Fruit fly (Drosophila melanogaster) whole organism, embryonic: ENCODE results near the gene CG11342.
A peak's percentile ranks its signal among the peaks of the same experiment; 100 is the strongest.

ENCODE experiments used
- Asciz ChIP-seq: fragments of 200-800 bp; sonication (Bioruptor generic); optimal IDR thresholded peaks from 2 replicates; lab custom pipeline; 2017; ENCODE audit warnings: missing biosample characterization, mild to moderate bottlenecking, missing genetic modification characterization, missing genetic modification reagents
- Blimp-1 ChIP-seq: fragments of 200-800 bp; sonication (Bioruptor generic); optimal IDR thresholded peaks from 3 replicates; lab custom pipeline; 2018; ENCODE audit warnings: missing biosample characterization, missing genetic modification characterization, mild to moderate bottlenecking, moderate library complexity, missing genetic modification reagents
- C15 ChIP-seq: fragments of 200-800 bp; sonication (Bioruptor generic); IDR thresholded peaks from 3 replicates; pipeline ENCODE4 v1.3.6; 2022; ENCODE audit warnings: missing biosample characterization, missing genetic modification characterization
- CG1024 ChIP-seq: fragments of 200-800 bp; sonication (Bioruptor generic); IDR thresholded peaks from 2 replicates; pipeline ENCODE4 v1.3.6; 2022; ENCODE audit warnings: missing biosample characterization, missing genetic modification characterization
- CG10431 ChIP-seq: fragments of 200-800 bp; sonication (Bioruptor generic); optimal IDR thresholded peaks from 3 replicates; lab custom pipeline; 2018; ENCODE audit warnings: missing biosample characterization, mild to moderate bottlenecking, missing genetic modification characterization
- CG10462 ChIP-seq: fragments of 200-800 bp; sonication (Bioruptor generic); optimal IDR thresholded peaks from 2 replicates; lab custom pipeline; 2016; ENCODE audit warnings: missing biosample characterization, missing genetic modification characterization
- CG10959 ChIP-seq: fragments of 200-800 bp; sonication (Bioruptor generic); IDR thresholded peaks from 2 replicates; pipeline ENCODE4 v1.3.6; 2022; ENCODE audit warnings: missing biosample characterization, missing genetic modification characterization
- CG12744 ChIP-seq: fragments of 200-800 bp; sonication (Bioruptor generic); optimal IDR thresholded peaks from 2 replicates; lab custom pipeline; 2016; ENCODE audit warnings: missing biosample characterization, missing genetic modification characterization
- CG13123 ChIP-seq: fragments of 200-800 bp; sonication (Bioruptor generic); optimal IDR thresholded peaks from 2 replicates; lab custom pipeline; 2016; ENCODE audit warnings: missing biosample characterization, missing genetic modification characterization
- CG13775 ChIP-seq: fragments of 200-800 bp; sonication (Bioruptor generic); optimal IDR thresholded peaks from 3 replicates; lab custom pipeline; 2017; ENCODE audit warnings: missing biosample characterization, mild to moderate bottlenecking, missing genetic modification characterization
- CG15696 ChIP-seq: fragments of 200-800 bp; sonication (Bioruptor generic); optimal IDR thresholded peaks from 2 replicates; lab custom pipeline; 2019; ENCODE audit warnings: missing biosample characterization, mild to moderate bottlenecking, missing genetic modification characterization, moderate library complexity
- CG17568 ChIP-seq: fragments of 200-800 bp; sonication (Bioruptor generic); optimal IDR thresholded peaks from 2 replicates; lab custom pipeline; 2018; ENCODE audit warnings: missing biosample characterization, mild to moderate bottlenecking, missing genetic modification characterization, moderate library complexity
- CG1832 ChIP-seq: fragments of 200-800 bp; sonication (Bioruptor generic); optimal IDR thresholded peaks from 2 replicates; lab custom pipeline; 2017; ENCODE audit warnings: missing biosample characterization, mild to moderate bottlenecking, missing genetic modification characterization, inconsistent platforms
- CG18599 ChIP-seq: fragments of 200-800 bp; sonication (Bioruptor generic); optimal IDR thresholded peaks from 3 replicates; lab custom pipeline; 2017; ENCODE audit warnings: missing biosample characterization, missing genetic modification characterization, mild to moderate bottlenecking, moderate library complexity, missing genetic modification reagents
- CG18619 ChIP-seq: fragments of 200-800 bp; sonication (Bioruptor generic); optimal IDR thresholded peaks from 3 replicates; lab custom pipeline; 2017; ENCODE audit warnings: missing biosample characterization, mild to moderate bottlenecking, missing genetic modification characterization
- CG2875 ChIP-seq: fragments of 200-800 bp; sonication (Bioruptor generic); optimal IDR thresholded peaks from 2 replicates; lab custom pipeline; 2017; ENCODE audit warnings: missing biosample characterization, mild to moderate bottlenecking, missing genetic modification characterization, missing genetic modification reagents
- CG4328 ChIP-seq: fragments of 200-800 bp; sonication (Bioruptor generic); optimal IDR thresholded peaks from 3 replicates; lab custom pipeline; 2017; ENCODE audit warnings: missing biosample characterization, missing genetic modification reagents, missing genetic modification characterization
- CG4424 ChIP-seq: fragments of 200-800 bp; sonication (Bioruptor generic); optimal IDR thresholded peaks from 3 replicates; lab custom pipeline; 2016; ENCODE audit warnings: missing biosample characterization, missing genetic modification characterization
- CG4854 ChIP-seq: fragments of 200-800 bp; sonication (Bioruptor generic); optimal IDR thresholded peaks from 2 replicates; lab custom pipeline; 2016; ENCODE audit warnings: missing biosample characterization, missing genetic modification characterization, inconsistent platforms
- CG5245 ChIP-seq: fragments of 200-800 bp; sonication (Bioruptor generic); optimal IDR thresholded peaks from 3 replicates; lab custom pipeline; 2016; ENCODE audit warnings: missing biosample characterization, missing genetic modification characterization
- Camta ChIP-seq: fragments of 200-800 bp; sonication (Bioruptor generic); optimal IDR thresholded peaks from 2 replicates; lab custom pipeline; 2016; ENCODE audit warnings: missing biosample characterization, missing genetic modification characterization
- Chrac-16 ChIP-seq: fragments of 200-800 bp; sonication (Bioruptor generic); optimal IDR thresholded peaks from 3 replicates; lab custom pipeline; 2016; ENCODE audit warnings: missing biosample characterization, missing genetic modification characterization
- D19A ChIP-seq: fragments of 200-800 bp; optimal IDR thresholded peaks from 3 replicates; lab custom pipeline; 2019; ENCODE audit warnings: missing biosample characterization, mild to moderate bottlenecking, missing genetic modification characterization, moderate library complexity
- D19B ChIP-seq: fragments of 200-800 bp; sonication (Bioruptor generic); optimal IDR thresholded peaks from 2 replicates; lab custom pipeline; 2017; ENCODE audit warnings: missing biosample characterization, mild to moderate bottlenecking, missing genetic modification characterization
- Dek ChIP-seq: fragments of 200-800 bp; sonication (Bioruptor generic); optimal IDR thresholded peaks from 3 replicates; lab custom pipeline; 2019; ENCODE audit warnings: missing biosample characterization, mild to moderate bottlenecking, missing genetic modification characterization, moderate library complexity
- Doc3 ChIP-seq: fragments of 200-800 bp; sonication (Bioruptor generic); IDR thresholded peaks from 3 replicates; pipeline ENCODE4 v1.3.6; 2022; ENCODE audit warnings: missing biosample characterization, missing genetic modification characterization; ENCODE audit not compliant: partially characterized antibody
- Drgx ChIP-seq: fragments of 200-800 bp; sonication (Bioruptor generic); IDR thresholded peaks from 2 replicates; pipeline ENCODE4 v1.3.6; 2022; ENCODE audit warnings: missing biosample characterization, missing genetic modification characterization
- E2f1 ChIP-seq: fragments of 200-800 bp; sonication (Bioruptor generic); IDR thresholded peaks from 2 replicates; pipeline ENCODE4 v1.3.6; 2022; ENCODE audit warnings: missing biosample characterization, missing genetic modification characterization
- Max ChIP-seq: fragments of 200-800 bp; sonication (Bioruptor generic); optimal IDR thresholded peaks from 2 replicates; lab custom pipeline; 2016; ENCODE audit warnings: missing biosample characterization, mild to moderate bottlenecking, missing genetic modification characterization
- Oli ChIP-seq: fragments of 200-800 bp; sonication (Bioruptor generic); optimal IDR thresholded peaks from 2 replicates; lab custom pipeline; 2018; ENCODE audit warnings: missing biosample characterization, mild to moderate bottlenecking, missing genetic modification characterization, moderate library complexity
- Ravus ChIP-seq: fragments of 200-800 bp; sonication (Bioruptor generic); IDR thresholded peaks from 2 replicates; pipeline ENCODE4 v1.3.6; 2022; ENCODE audit warnings: missing biosample characterization, missing genetic modification characterization
- bsh ChIP-seq, 2 experiments: fragments of 200-800 bp; sonication (Bioruptor generic); optimal IDR thresholded peaks; 2 replicates each; lab custom pipeline; 2017 to 2018; ENCODE audit warnings: mild to moderate bottlenecking in 2 of 2, missing biosample characterization in 2 of 2, missing genetic modification characterization in 2 of 2, moderate library complexity in 1 of 2
- crp ChIP-seq, 2 experiments: fragments of 200-800 bp; sonication (Bioruptor generic); optimal IDR thresholded peaks; 2 replicates in 1 of 2; 3 replicates in 1 of 2; lab custom pipeline; 2017; ENCODE audit warnings: missing biosample characterization in 2 of 2, missing genetic modification characterization in 2 of 2, mild to moderate bottlenecking in 1 of 2, moderate library complexity in 1 of 2
- danr ChIP-seq: fragments of 200-800 bp; sonication (Bioruptor generic); IDR thresholded peaks from 2 replicates; pipeline ENCODE4 v1.3.6; 2022; ENCODE audit warnings: missing biosample characterization, missing genetic modification characterization
- emc ChIP-seq: fragments of 200-800 bp; sonication (Bioruptor generic); optimal IDR thresholded peaks from 2 replicates; lab custom pipeline; 2016; ENCODE audit warnings: missing biosample characterization, missing genetic modification characterization
- gem ChIP-seq: fragments of 200-800 bp; sonication (Bioruptor generic); optimal IDR thresholded peaks from 2 replicates; lab custom pipeline; 2019; ENCODE audit warnings: missing biosample characterization, mild to moderate bottlenecking, missing genetic modification characterization, moderate library complexity
- grn ChIP-seq: fragments of 200-800 bp; sonication (Bioruptor generic); optimal IDR thresholded peaks from 3 replicates; lab custom pipeline; 2017; ENCODE audit warnings: missing biosample characterization, missing genetic modification characterization
- hth ChIP-seq: fragments of >200 bp; optimal IDR thresholded peaks from 2 replicates; lab custom pipeline; 2017; ENCODE audit warnings: inconsistent platforms
- jing ChIP-seq: fragments of 200-800 bp; sonication (Bioruptor generic); optimal IDR thresholded peaks from 2 replicates; lab custom pipeline; 2018; ENCODE audit warnings: missing biosample characterization, mild to moderate bottlenecking, missing genetic modification characterization
- knrl ChIP-seq: fragments of 200-800 bp; sonication (Bioruptor generic); IDR thresholded peaks from 3 replicates; pipeline ENCODE4 v1.3.6; 2022; ENCODE audit warnings: missing biosample characterization, missing genetic modification characterization; ENCODE audit not compliant: partially characterized antibody
- mirr ChIP-seq: fragments of 200-800 bp; sonication (Bioruptor generic); optimal IDR thresholded peaks from 3 replicates; lab custom pipeline; 2018; ENCODE audit warnings: missing biosample characterization, mild to moderate bottlenecking, missing genetic modification characterization
- odd ChIP-seq: fragments of 200-800 bp; sonication (Bioruptor generic); optimal IDR thresholded peaks from 2 replicates; lab custom pipeline; 2017; ENCODE audit warnings: missing biosample characterization, mild to moderate bottlenecking, missing genetic modification characterization
- pan ChIP-seq, 4 experiments: fragments of >200 bp in 3 of 4; fragments of 200-800 bp in 1 of 4; sonication (Bioruptor generic) in 1 of 4; optimal IDR thresholded peaks in 3 of 4; IDR thresholded peaks in 1 of 4; 2 replicates each; pipeline versions ENCODE4 v1.3.6 to Lab custom; 2017 to 2022; ENCODE audit warnings: missing biosample characterization in 2 of 4, missing genetic modification characterization in 2 of 4, mixed read lengths in 1 of 4
- ranshi ChIP-seq: fragments of 200-800 bp; sonication (Bioruptor generic); IDR thresholded peaks from 2 replicates; pipeline ENCODE4 v1.3.6; 2022; ENCODE audit warnings: missing biosample characterization, missing genetic modification characterization
- schlank ChIP-seq: fragments of 200-800 bp; sonication (Bioruptor generic); optimal IDR thresholded peaks from 2 replicates; lab custom pipeline; 2018; ENCODE audit warnings: missing biosample characterization, mild to moderate bottlenecking, missing genetic modification characterization
- sens ChIP-seq: fragments of 200-800 bp; sonication (Bioruptor generic); peaks from one replicate; lab custom pipeline; 2016; ENCODE audit warnings: missing biosample characterization, missing genetic modification characterization
- slp2 ChIP-seq: fragments of 200-800 bp; sonication (Bioruptor generic); optimal IDR thresholded peaks from 2 replicates; lab custom pipeline; 2016; ENCODE audit warnings: missing biosample characterization, missing genetic modification characterization
- sob ChIP-seq: fragments of 200-800 bp; sonication (Bioruptor generic); IDR thresholded peaks from 2 replicates; pipeline ENCODE4 v1.3.6; 2022; ENCODE audit warnings: missing biosample characterization, missing genetic modification characterization
- stc ChIP-seq: fragments of 200-800 bp; sonication (Bioruptor generic); IDR thresholded peaks from 2 replicates; pipeline ENCODE4 v1.3.6; 2022; ENCODE audit warnings: missing biosample characterization, missing genetic modification characterization
- tll ChIP-seq, 2 experiments: fragments of 200-800 bp in 1 of 2; fragments of >200 bp in 1 of 2; sonication (Bioruptor generic) in 1 of 2; optimal IDR thresholded peaks; 2 replicates each; lab custom pipeline; 2017 to 2019; ENCODE audit warnings: missing biosample characterization in 2 of 2, missing genetic modification characterization in 2 of 2, mild to moderate bottlenecking in 1 of 2, moderate library complexity in 1 of 2
- zfh2 ChIP-seq: fragments of 200-800 bp; sonication (Bioruptor generic); optimal IDR thresholded peaks from 2 replicates; lab custom pipeline; 2016; ENCODE audit warnings: missing biosample characterization, missing genetic modification characterization

The CG11342 gene

DNA sequence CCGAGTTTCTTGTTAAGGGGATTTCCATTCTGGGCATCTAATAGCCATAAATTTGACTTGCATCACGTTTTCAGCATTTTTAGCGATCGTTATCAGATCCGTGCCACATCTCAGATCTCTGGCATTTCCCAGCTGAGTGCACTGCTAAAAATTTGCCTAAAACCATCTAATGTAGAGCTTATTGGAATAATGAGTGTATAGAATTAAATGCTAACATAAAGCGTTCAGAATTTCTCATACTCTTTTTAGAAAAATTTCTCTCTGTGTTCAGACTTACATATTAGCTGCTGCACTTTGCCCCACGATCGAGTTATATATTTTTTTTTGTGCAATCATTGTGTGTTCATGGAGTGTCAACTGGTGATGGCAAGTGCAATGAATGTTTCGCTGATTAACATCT, 40.5 kb upstream of the CG11342 start (continued):
- TF ChIP-seq CG4854 (GFP tag; lab: Kevin White, UChicago) (no peak), Oli (tag; lab: Kevin White, UChicago) (peak; percentile 16), Asciz (GFP tag; lab: Kevin White, UChicago) (no peak), bsh (GFP tag; optimal IDR thresholded peaks at IDR 0.05; lab: Kevin White, UChicago) (peak; percentile 33 to 38), Dek (tag; lab: Kevin White, UChicago) (no peak), Drgx (GFP tag; lab: Robert Waterston, UW) (peak; percentile 52), danr (GFP tag; lab: Robert Waterston, UW) (no peak), ranshi (GFP tag; lab: Robert Waterston, UW) (no peak), D19A (tag; lab: Kevin White, UChicago) (no peak), CG18599 (GFP tag; lab: Kevin White, UChicago) (no peak), tll (GFP tag; optimal IDR thresholded peaks at IDR 0.05; lab: Kevin White, UChicago) (no peak), grn (GFP tag; lab: Kevin White, UChicago) (peak; percentile 42), CG10431 (no peak), crp (GFP tag; optimal IDR thresholded peaks at IDR 0.05; lab: Kevin White, UChicago) (no peak), CG18619 (no peak), E2f1 (GFP tag; lab: Robert Waterston, UW) (no peak), CG13123 (GFP tag; lab: Kevin White, UChicago) (no peak), pan (optimal IDR thresholded peaks at IDR 0.05; lab: Kevin White, UChicago) (no peak), pan (GFP tag; optimal IDR thresholded peaks at IDR 0.05 in 1 of 2, IDR thresholded peaks at IDR 0.05 in 1 of 2) (no peak), CG17568 (GFP tag; lab: Kevin White, UChicago) (no peak), CG10959 (GFP tag; lab: Robert Waterston, UW) (no peak), D19B (no peak), CG13775 (GFP tag; lab: Kevin White, UChicago) (peak; percentile 2), CG15696 (tag; lab: Kevin White, UChicago) (no peak), CG10462 (GFP tag; lab: Kevin White, UChicago) (no peak), schlank (no peak), stc (peak; percentile 8; the same call in 1 of the 2 replicates), Max (GFP tag; lab: Kevin White, UChicago) (no peak), mirr (no peak), Chrac-16 (GFP tag; lab: Kevin White, UChicago) (no peak), CG5245 (GFP tag; lab: Kevin White, UChicago) (no peak), slp2 (GFP tag; lab: Kevin White, UChicago) (no peak), CG1832 (no peak), CG1024 (no peak), Doc3 (no peak), CG12744 (GFP tag; lab: Kevin White, UChicago) (no peak), Camta (GFP tag; lab: Kevin White, UChicago) (no peak), sob (GFP tag; lab: Robert Waterston, UW) (no peak), knrl (GFP tag; lab: Robert Waterston, UW) (no peak), odd (GFP tag; lab: Kevin White, UChicago) (no peak), Blimp-1 (GFP tag; lab: Kevin White, UChicago) (no peak), hth (lab: Kevin White, UChicago) (no peak), CG2875 (GFP tag; lab: Kevin White, UChicago) (no peak), jing (no peak), gem (peak; percentile 47), emc (GFP tag; lab: Kevin White, UChicago) (no peak), CG4424 (GFP tag; lab: Kevin White, UChicago) (peak; percentile 6), CG4328 (GFP tag; lab: Kevin White, UChicago) (no peak), Ravus (GFP tag; lab: Robert Waterston, UW) (no peak), zfh2 (GFP tag; lab: Kevin White, UChicago) (no peak), sens (GFP tag; lab: Kevin White, UChicago) (peak; percentile 63), C15 (GFP tag; lab: Robert Waterston, UW) (no peak)
